Worm (Caenorhabditis elegans): ENCODE results near the gene Y26E6A.3.
A peak's percentile ranks its signal among the peaks of the same experiment; 100 is the strongest.

The Y26E6A.3 gene

ce11 chrX:13950620-13951152 lies 40.9 kb upstream of the Y26E6A.3 start (continued):
- TF ChIP-seq R02D3.7 (tag; optimal IDR thresholded peaks at IDR 0.05) (no peak), jun-1 (tag; optimal IDR thresholded peaks at IDR 0.05) (peak; percentile 55), T26A8.4 (GFP tag; IDR thresholded peaks at IDR 0.05) (no peak), fos-1 (tag; optimal IDR thresholded peaks at IDR 0.05) (no peak), hlh-30 (tag; optimal IDR thresholded peaks at IDR 0.05; ENCODE audit: insufficient read depth) (peak; percentile 50), daf-19 (GFP tag; conservative IDR thresholded peaks at IDR 0.05) (no peak), nhr-6 (tag; optimal IDR thresholded peaks at IDR 0.05) (no peak), duxl-1 (tag; optimal IDR thresholded peaks at IDR 0.05; ENCODE audit: poor library complexity) (no peak), lin-15B (tag; optimal IDR thresholded peaks at IDR 0.05) (no peak), lin-39 (tag; optimal IDR thresholded peaks at IDR 0.05) (no peak), ztf-7 (tag; optimal IDR thresholded peaks at IDR 0.05) (no peak), daf-8 (GFP tag; IDR thresholded peaks at IDR 0.05) (no peak), Y105C5A.15 (GFP tag; IDR thresholded peaks at IDR 0.05) (no peak), Y48G9A.11 (GFP tag; IDR thresholded peaks at IDR 0.05) (no peak), F26F4.8 (GFP tag; conservative IDR thresholded peaks at IDR 0.05) (no peak), F10B5.3 (tag; optimal IDR thresholded peaks at IDR 0.05) (no peak), nhr-48 (tag; optimal IDR thresholded peaks at IDR 0.05) (no peak), F44E2.7 (GFP tag; IDR thresholded peaks at IDR 0.05) (no peak), nhr-11 (tag; optimal IDR thresholded peaks at IDR 0.05) (no peak), aly-2 (tag; optimal IDR thresholded peaks at IDR 0.05) (no peak), php-3 (GFP tag; IDR thresholded peaks at IDR 0.05) (peak; percentile 49; the same call in 1 of the 2 replicates), zip-11 (GFP tag; IDR thresholded peaks at IDR 0.05) (no peak), ceh-28 (tag; optimal IDR thresholded peaks at IDR 0.05) (peak; percentile 51), zfp-2 (tag; optimal IDR thresholded peaks at IDR 0.05) (no peak), set-16 (GFP tag; IDR thresholded peaks at IDR 0.05) (peak; percentile 38), attf-4 (tag; optimal IDR thresholded peaks at IDR 0.05) (no peak), snpc-1.2 (GFP tag; IDR thresholded peaks at IDR 0.05) (no peak), pha-4 (GFP tag; IDR thresholded peaks at IDR 0.05) (no peak; the same call in 1 of the 2 replicates), pha-4 (tag; optimal IDR thresholded peaks at IDR 0.05) (no peak), lin-1 (GFP tag; IDR thresholded peaks at IDR 0.05) (no peak), nhr-237 (tag; optimal IDR thresholded peaks at IDR 0.05) (no peak), nhr-77 (tag; optimal IDR thresholded peaks at IDR 0.05) (no peak), lin-38 (GFP tag; IDR thresholded peaks at IDR 0.05) (0 out of 2 replicates have a peak, but pooled peaks have one; percentile 21), Y5F2A.4 (GFP tag; optimal IDR thresholded peaks at IDR 0.05) (no peak), tra-1 (GFP tag; IDR thresholded peaks at IDR 0.05) (no peak), zag-1 (tag; optimal IDR thresholded peaks at IDR 0.05) (no peak), unc-39 (tag; optimal IDR thresholded peaks at IDR 0.05) (no peak), nhr-111 (GFP tag; optimal IDR thresholded peaks at IDR 0.05) (no peak), ces-1 (GFP tag; optimal IDR thresholded peaks at IDR 0.05) (no peak), vab-7 (GFP tag; IDR thresholded peaks at IDR 0.05) (no peak), ceh-44 (GFP tag; IDR thresholded peaks at IDR 0.05) (no peak), Y75B8A.6 (GFP tag; IDR thresholded peaks at IDR 0.05) (no peak), ZK337.2 (GFP tag; IDR thresholded peaks at IDR 0.05) (no peak), lir-3 (tag; optimal IDR thresholded peaks at IDR 0.05) (no peak), sdz-12 (GFP tag; optimal IDR thresholded peaks at IDR 0.05) (no peak), dpl-1 (GFP tag; optimal IDR thresholded peaks at IDR 0.05) (no peak), mxl-2 (GFP tag; conservative IDR thresholded peaks at IDR 0.05) (no peak), zfp-3 (GFP tag; conservative IDR thresholded peaks at IDR 0.05) (no peak), dmd-9 (GFP tag; IDR thresholded peaks at IDR 0.05) (no peak), mdt-29 (GFP tag; IDR thresholded peaks at IDR 0.05) (no peak), ceh-62 (tag; optimal IDR thresholded peaks at IDR 0.05) (no peak), nhr-42 (GFP tag; IDR thresholded peaks at IDR 0.05) (no peak), unc-130 (GFP tag; optimal IDR thresholded peaks at IDR 0.05) (no peak)
